Worm (Caenorhabditis elegans) whole organism, L2 larva: ENCODE data around the gene fbxb-30.
"Not testable (repeated sequence)": the region's sequence is repeated elsewhere in the genome, so short reads cannot be mapped to it uniquely, and the experiment has no call there.

Experiments used
- R02D3.7 ChIP-seq: fragments of 150-350 bp; optimal IDR thresholded peaks from 2 replicates; lab custom pipeline; 2014; ENCODE audit warnings: missing biosample characterization, missing genetic modification characterization
- Y55F3AM.14 ChIP-seq: fragments of 200-800 bp; sonication (Bioruptor generic); optimal IDR thresholded peaks from 2 replicates; lab custom pipeline; 2018; ENCODE audit warnings: mild to moderate bottlenecking, missing genetic modification characterization, missing compliant biosample characterization
- ZK546.5 ChIP-seq: sonication (generic microtip); optimal IDR thresholded peaks from 2 replicates; lab custom pipeline; 2017; ENCODE audit warnings: missing biosample characterization, missing genetic modification characterization
- alr-1 ChIP-seq: fragments of 150-350 bp; optimal IDR thresholded peaks from 2 replicates; lab custom pipeline; 2014; ENCODE audit warnings: missing biosample characterization, missing genetic modification characterization
- aly-2 ChIP-seq: fragments of 150-350 bp; optimal IDR thresholded peaks from 2 replicates; lab custom pipeline; 2014; ENCODE audit warnings: missing biosample characterization, missing genetic modification characterization
- ama-1 ChIP-seq: fragments of 150-350 bp; optimal IDR thresholded peaks from 2 replicates; lab custom pipeline; 2018; ENCODE audit warnings: inconsistent platforms
- blmp-1 ChIP-seq: sonication (generic microtip); optimal IDR thresholded peaks from 2 replicates; lab custom pipeline; 2017; ENCODE audit warnings: missing genetic modification characterization, mild to moderate bottlenecking, missing compliant biosample characterization, antibody characterized with exemption, moderate library complexity; ENCODE audit not compliant: insufficient read depth
- ceh-16 ChIP-seq: fragments of 150-350 bp; optimal IDR thresholded peaks from 2 replicates; lab custom pipeline; 2014; ENCODE audit warnings: missing biosample characterization, missing genetic modification characterization
- dmd-4 ChIP-seq: sonication (generic microtip); optimal IDR thresholded peaks from 2 replicates; lab custom pipeline; 2017; ENCODE audit warnings: missing biosample characterization, missing genetic modification characterization
- elt-3 ChIP-seq: sonication (generic microtip); optimal IDR thresholded peaks from 2 replicates; lab custom pipeline; 2017; ENCODE audit warnings: missing biosample characterization, missing genetic modification characterization
- gmeb-1 ChIP-seq: fragments of 150-350 bp; optimal IDR thresholded peaks from 2 replicates; lab custom pipeline; 2014; ENCODE audit warnings: missing biosample characterization, missing genetic modification characterization
- lin-11 ChIP-seq: fragments of 150-350 bp; sonication (generic microtip); optimal IDR thresholded peaks from 2 replicates; lab custom pipeline; 2014; ENCODE audit warnings: missing biosample characterization, missing genetic modification characterization, inconsistent platforms, mixed read lengths
- lin-39 ChIP-seq: fragments of 150-350 bp; optimal IDR thresholded peaks from 2 replicates; lab custom pipeline; 2014; ENCODE audit warnings: missing biosample characterization, missing genetic modification reagents, missing genetic modification characterization
- lsy-2 ChIP-seq, 2 experiments: fragments of 150-350 bp in 1 of 2; sonication (generic microtip) in 1 of 2; optimal IDR thresholded peaks; 2 replicates each; lab custom pipeline; 2014 to 2017; ENCODE audit warnings: missing biosample characterization in 2 of 2, missing genetic modification characterization in 2 of 2
- mbf-1 ChIP-seq: sonication (generic microtip); optimal IDR thresholded peaks from 2 replicates; lab custom pipeline; 2017; ENCODE audit warnings: missing biosample characterization, missing genetic modification characterization
- mdl-1 ChIP-seq, 2 experiments: fragments of 150-350 bp in 1 of 2; sonication (generic microtip) in 1 of 2; optimal IDR thresholded peaks; 2 replicates each; lab custom pipeline; 2017; ENCODE audit warnings: missing biosample characterization in 2 of 2, missing genetic modification characterization in 2 of 2
- nhr-11 ChIP-seq: fragments of 150-350 bp; optimal IDR thresholded peaks from 2 replicates; lab custom pipeline; 2014; ENCODE audit warnings: missing biosample characterization, missing genetic modification characterization
- nhr-21 ChIP-seq: fragments of 150-350 bp; optimal IDR thresholded peaks from 2 replicates; lab custom pipeline; 2014; ENCODE audit warnings: missing biosample characterization, missing genetic modification characterization
- nhr-23 ChIP-seq: fragments of 150-350 bp; optimal IDR thresholded peaks from 2 replicates; lab custom pipeline; 2014; ENCODE audit warnings: missing biosample characterization, missing genetic modification reagents, missing genetic modification characterization
- nhr-237 ChIP-seq: fragments of 150-350 bp; optimal IDR thresholded peaks from 2 replicates; lab custom pipeline; 2014; ENCODE audit warnings: missing biosample characterization, missing genetic modification characterization
- nhr-25 ChIP-seq: fragments of 150-350 bp; sonication (generic microtip); optimal IDR thresholded peaks from 3 replicates; lab custom pipeline; 2014; ENCODE audit warnings: missing biosample characterization, missing genetic modification characterization
- nhr-6 ChIP-seq: fragments of 150-350 bp; optimal IDR thresholded peaks from 2 replicates; lab custom pipeline; 2014; ENCODE audit warnings: missing biosample characterization, missing genetic modification characterization
- nhr-77 ChIP-seq: fragments of 150-350 bp; optimal IDR thresholded peaks from 2 replicates; lab custom pipeline; 2014; ENCODE audit warnings: missing biosample characterization, missing genetic modification characterization
- peb-1 ChIP-seq: fragments of 150-350 bp; optimal IDR thresholded peaks from 2 replicates; lab custom pipeline; 2014; ENCODE audit warnings: missing biosample characterization, missing genetic modification characterization
- sem-4 ChIP-seq: fragments of 150-350 bp; optimal IDR thresholded peaks from 2 replicates; lab custom pipeline; 2014; ENCODE audit warnings: missing biosample characterization, missing genetic modification reagents, missing genetic modification characterization
- sma-3 ChIP-seq: sonication (generic microtip); optimal IDR thresholded peaks from 2 replicates; lab custom pipeline; 2016; ENCODE audit warnings: missing genetic modification reagents, missing genetic modification characterization, missing compliant biosample characterization
- snpc-4 ChIP-seq: fragments of 150-350 bp; optimal IDR thresholded peaks from 2 replicates; lab custom pipeline; 2014; ENCODE audit warnings: missing biosample characterization, missing genetic modification characterization
- unc-55 ChIP-seq: fragments of 150-350 bp; sonication (generic microtip); optimal IDR thresholded peaks from 3 replicates; lab custom pipeline; 2014; ENCODE audit warnings: missing biosample characterization, missing genetic modification reagents, missing genetic modification characterization
- unc-62 ChIP-seq: fragments of 150-350 bp; optimal IDR thresholded peaks from 2 replicates; lab custom pipeline; 2014; ENCODE audit warnings: missing biosample characterization, missing genetic modification reagents, missing genetic modification characterization
- zag-1 ChIP-seq: fragments of 150-350 bp; optimal IDR thresholded peaks from 2 replicates; lab custom pipeline; 2014; ENCODE audit warnings: missing biosample characterization, missing genetic modification characterization
- ztf-1 ChIP-seq: fragments of 200-800 bp; sonication (Bioruptor generic); conservative IDR thresholded peaks from 2 replicates; pipeline ENCODE4 v1.3.6; 2022; ENCODE audit warnings: missing genetic modification characterization, missing compliant biosample characterization
- ztf-11 ChIP-seq: sonication (generic microtip); optimal IDR thresholded peaks from 2 replicates; lab custom pipeline; 2017; ENCODE audit warnings: missing biosample characterization, missing genetic modification characterization

The fbxb-30 gene

DNA sequence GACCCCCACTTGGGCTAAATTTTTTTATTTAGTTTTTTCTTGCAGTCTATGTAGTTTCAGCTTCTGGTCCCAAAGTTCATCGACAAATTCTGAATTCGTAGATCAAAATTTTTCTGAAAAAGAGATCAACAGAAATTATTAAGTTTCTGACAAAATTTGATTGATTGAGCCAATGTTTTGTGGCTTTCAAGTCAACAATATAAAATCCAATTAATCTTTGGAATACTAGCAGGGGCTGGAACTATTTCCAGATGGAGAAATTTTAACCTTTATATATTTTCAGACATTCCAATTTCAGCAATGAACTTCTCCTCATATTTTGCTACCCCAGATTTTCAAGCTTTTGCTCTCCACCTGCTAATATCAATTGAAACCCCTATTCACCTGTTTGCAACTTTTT, 18.4 kb downstream of the fbxb-30 start, which contains the start of gene srh-274:
Gene srh-274 (plus strand): TSS at position 301 of the 400 bp plus-strand sequence.
- TF ChIP-seq nhr-237 (tag; lab: Kevin White, UChicago) (no peak), sem-4 (tag; lab: Kevin White, UChicago) (no peak), ama-1 (lab: Kevin White, UChicago) (no peak), ceh-16 (tag; lab: Kevin White, UChicago) (no peak), unc-62 (no peak), gmeb-1 (no peak), mbf-1 (tag; lab: Kevin White, UChicago) (no peak), ztf-11 (tag; lab: Kevin White, UChicago) (no peak), peb-1 (tag; lab: Kevin White, UChicago) (no peak), R02D3.7 (tag; lab: Kevin White, UChicago) (no peak), nhr-25 (tag; lab: Kevin White, UChicago) (no peak), mdl-1 (tag; optimal IDR thresholded peaks at IDR 0.05; lab: Kevin White, UChicago) (no peak), lin-11 (tag; lab: Kevin White, UChicago) (no peak), Y55F3AM.14 (GFP tag; lab: Kevin White, UChicago) (no peak), nhr-6 (tag; lab: Kevin White, UChicago) (no peak), nhr-77 (no peak), nhr-11 (tag; lab: Kevin White, UChicago) (no peak)

DNA sequence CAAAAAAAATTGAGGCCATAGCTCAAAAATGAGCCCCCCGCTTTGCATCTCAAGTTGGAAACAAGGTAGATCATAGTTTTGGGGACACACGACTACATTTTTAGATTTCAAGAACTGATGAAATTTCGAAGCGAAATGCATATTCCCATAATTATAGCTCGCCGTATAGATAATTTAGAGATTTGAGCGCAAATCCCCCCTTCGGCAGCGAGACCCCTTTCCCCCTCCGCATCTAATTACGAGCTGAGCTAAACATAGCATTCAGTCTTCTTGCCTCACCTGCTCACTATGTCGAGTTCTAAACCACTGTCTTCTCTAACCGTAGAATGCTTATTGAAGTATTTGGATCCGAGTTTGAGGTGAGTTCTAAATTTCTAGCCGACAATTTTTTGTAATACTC, 22.1 kb downstream of the fbxb-30 start, which contains the start of the genes fbxc-17 and fbxc-15:
Gene fbxc-17 (minus strand): TSS at position 101 of the 400 bp plus-strand sequence.
Gene fbxc-15 (plus strand): TSS at position 289 of the 400 bp plus-strand sequence.
- TF ChIP-seq lsy-2 (tag; optimal IDR thresholded peaks at IDR 0.05; lab: Kevin White, UChicago) (no peak), dmd-4 (tag; lab: Kevin White, UChicago) (no peak), ama-1 (lab: Kevin White, UChicago) (no peak), nhr-25 (tag; lab: Kevin White, UChicago) (no peak), snpc-4 (tag; lab: Kevin White, UChicago) (no peak), elt-3 (tag; lab: Kevin White, UChicago) (no peak), blmp-1 (no peak), mbf-1 (tag; lab: Kevin White, UChicago) (no peak), sma-3 (GFP tag; lab: Kevin White, UChicago) (no peak), Y55F3AM.14 (GFP tag; lab: Kevin White, UChicago) (no peak), unc-62 (no peak), sem-4 (tag; lab: Kevin White, UChicago) (no peak), nhr-23 (tag; lab: Kevin White, UChicago) (no peak)

DNA sequence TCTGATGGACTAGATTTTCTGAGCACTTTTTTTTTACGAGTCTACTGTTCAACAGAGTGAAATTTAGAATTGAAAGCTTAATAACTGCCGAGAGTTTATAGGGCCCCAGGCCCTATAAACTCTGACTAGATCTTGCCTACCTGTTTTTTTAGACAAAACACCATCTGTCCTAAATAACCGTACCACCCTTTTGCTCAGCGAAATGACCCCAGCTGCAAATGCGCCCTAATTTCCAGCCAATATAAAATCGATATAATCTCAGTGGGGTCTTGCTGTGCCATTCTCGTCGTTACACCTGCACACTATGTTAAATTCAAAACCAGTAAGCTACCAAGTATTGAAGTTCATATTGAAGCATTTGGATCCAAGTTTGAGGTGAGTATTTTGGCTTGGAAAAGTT, 27.3 kb downstream of the fbxb-30 start, which contains the start of gene fbxc-14:
Gene fbxc-14 (plus strand): TSS at position 301 of the 400 bp plus-strand sequence.
- TF ChIP-seq nhr-77, result no peak
- TF ChIP-seq nhr-21, result no peak
- no peak for TF ChIP-seq snpc-4 (tag; lab: Kevin White, UChicago)
- no peak for TF ChIP-seq aly-2 (tag; lab: Kevin White, UChicago)
- TF ChIP-seq lin-39 (tag; lab: Kevin White, UChicago), result no peak
- TF ChIP-seq ztf-1 (GFP tag; lab: Robert Waterston, UW), result no peak
- no peak for TF ChIP-seq lin-11 (tag; lab: Kevin White, UChicago)

DNA sequence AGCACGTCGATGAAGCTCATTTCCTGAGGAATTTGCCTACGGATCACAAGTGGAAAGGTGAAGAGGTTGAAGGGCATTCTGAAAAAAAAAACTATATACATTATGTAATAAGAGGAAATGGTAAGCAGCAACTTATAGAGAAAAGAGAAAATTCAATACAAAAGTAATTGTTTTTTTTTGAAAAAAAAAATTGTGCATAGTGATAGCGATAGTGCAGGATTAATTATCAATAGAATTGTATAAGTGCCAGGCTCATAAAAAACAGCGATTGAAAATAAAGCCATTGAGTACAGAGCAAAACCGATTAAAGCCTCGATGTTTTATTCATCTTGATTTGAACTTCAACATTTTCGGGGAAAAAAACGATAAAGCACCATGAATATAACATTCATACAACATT, 28.4 kb downstream of the fbxb-30 start, which contains the start of gene C32B5.15:
Gene C32B5.15 (minus strand): TSS at position 101 of the 400 bp plus-strand sequence.
- TF ChIP-seq mdl-1 (tag; optimal IDR thresholded peaks at IDR 0.05; lab: Kevin White, UChicago) (no peak), nhr-23 (tag; lab: Kevin White, UChicago) (no peak)

DNA sequence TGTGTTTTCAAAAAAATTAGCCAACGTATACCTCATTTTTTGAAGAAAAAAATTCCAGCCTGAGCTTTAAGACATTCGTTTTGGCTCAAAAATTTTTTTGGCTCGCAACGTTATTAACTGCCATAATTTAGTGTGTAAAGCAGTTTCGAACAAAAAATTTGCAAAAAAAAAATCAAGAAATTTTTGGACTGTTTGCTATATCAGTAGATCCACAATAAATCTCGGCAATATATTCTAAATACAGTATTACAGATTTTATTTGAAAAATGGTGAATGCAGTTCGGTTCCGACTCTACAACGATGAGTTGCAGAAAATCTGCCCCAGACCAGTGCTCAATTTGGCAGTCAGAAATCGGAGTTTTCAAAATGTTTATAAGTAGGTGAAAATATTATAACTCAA, 33.1 kb downstream of the fbxb-30 start, which contains the start of gene C32B5.6:
Gene C32B5.6 (plus strand): TSS at position 301 of the 400 bp plus-strand sequence.
- TF ChIP-seq zag-1 (tag; lab: Kevin White, UChicago); unc-55 (GFP tag; lab: Kevin White, UChicago); ZK546.5 (tag; lab: Kevin White, UChicago): not testable (repeated sequence)

DNA sequence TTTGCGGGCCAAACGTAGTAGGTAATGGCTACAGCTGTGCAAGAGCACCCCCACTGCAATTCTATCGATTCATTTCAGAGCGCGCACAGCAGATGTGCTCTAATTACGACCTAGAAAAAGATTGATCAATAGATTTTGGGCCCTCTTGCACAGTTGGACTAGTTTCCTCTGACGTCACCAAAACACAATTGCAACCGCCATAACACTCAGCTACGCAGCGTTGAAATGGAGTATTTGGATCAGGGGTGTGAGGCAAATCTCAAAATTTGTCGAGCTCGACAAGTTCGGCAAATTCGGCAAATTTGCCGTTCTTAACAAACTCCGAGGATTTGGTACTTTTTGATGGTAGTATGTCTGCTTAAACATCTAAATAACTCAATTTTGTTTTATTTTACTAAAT, 34.3 kb downstream of the fbxb-30 start, which contains the start of gene fbxc-18:
Gene fbxc-18 (minus strand): TSS at position 101 of the 400 bp plus-strand sequence.
- not testable (repeated sequence) for TF ChIP-seq alr-1 (tag; lab: Kevin White, UChicago); ceh-16 (tag; lab: Kevin White, UChicago); mdl-1 (tag; optimal IDR thresholded peaks at IDR 0.05; lab: Kevin White, UChicago)
